Worm (Caenorhabditis elegans) whole organism, L4 larva: Measurements from ENCODE around the gene Y43F8B.19.

ENCODE experiments used
- D1046.2 ChIP-seq: fragments of 200-800 bp; sonication (Bioruptor generic); IDR thresholded peaks from 2 replicates; pipeline ENCODE4 v1.3.6; 2022; ENCODE audit warnings: missing genetic modification characterization, missing compliant biosample characterization
- F10B5.3 ChIP-seq: sonication (generic microtip); optimal IDR thresholded peaks from 2 replicates; lab custom pipeline; 2016; ENCODE audit warnings: mild to moderate bottlenecking, missing genetic modification characterization, missing compliant biosample characterization
- F49E8.2 ChIP-seq: sonication (generic microtip); optimal IDR thresholded peaks from 2 replicates; lab custom pipeline; 2016; ENCODE audit warnings: missing compliant biosample characterization, mild to moderate bottlenecking, missing genetic modification characterization, borderline replicate concordance
- Y105C5A.15 ChIP-seq: fragments of 200-800 bp; sonication (Bioruptor generic); IDR thresholded peaks from 2 replicates; pipeline ENCODE4 v1.3.6; 2022; ENCODE audit warnings: missing genetic modification characterization, missing compliant biosample characterization
- Y48G9A.11 ChIP-seq: fragments of 200-800 bp; sonication (Bioruptor generic); IDR thresholded peaks from 2 replicates; pipeline ENCODE4 v1.3.6; 2022; ENCODE audit warnings: missing genetic modification reagents, missing genetic modification characterization, missing compliant biosample characterization
- Y75B8A.6 ChIP-seq: fragments of 200-800 bp; sonication (Bioruptor generic); IDR thresholded peaks from 2 replicates; pipeline ENCODE4 v1.3.6; 2022; ENCODE audit warnings: missing genetic modification reagents, missing genetic modification characterization, missing compliant biosample characterization
- ama-1 ChIP-seq: fragments of 150-350 bp; optimal IDR thresholded peaks from 2 replicates; lab custom pipeline; 2014; ENCODE audit warnings: inconsistent platforms, mixed read lengths
- cey-2 ChIP-seq: sonication (generic microtip); optimal IDR thresholded peaks from 3 replicates; lab custom pipeline; 2017; ENCODE audit warnings: missing genetic modification characterization, mild to moderate bottlenecking, missing compliant biosample characterization, antibody characterized with exemption, borderline replicate concordance; ENCODE audit not compliant: insufficient read depth
- daf-12 ChIP-seq: fragments of 150-350 bp; optimal IDR thresholded peaks from 2 replicates; lab custom pipeline; 2014; ENCODE audit warnings: missing biosample characterization, missing genetic modification reagents, missing genetic modification characterization
- daf-19 ChIP-seq: fragments of 200-800 bp; sonication (Bioruptor generic); conservative IDR thresholded peaks from 2 replicates; pipeline ENCODE4 v1.3.6; 2022; ENCODE audit warnings: missing genetic modification characterization, missing compliant biosample characterization
- daf-8 ChIP-seq: fragments of 200-800 bp; sonication (Bioruptor generic); IDR thresholded peaks from 2 replicates; pipeline ENCODE4 v1.3.6; 2022; ENCODE audit warnings: missing genetic modification characterization, missing compliant biosample characterization
- dmd-6 ChIP-seq: fragments of 200-800 bp; sonication (Bioruptor generic); IDR thresholded peaks from 2 replicates; pipeline ENCODE4 v1.3.6; 2022; ENCODE audit warnings: missing genetic modification reagents, missing genetic modification characterization, missing compliant biosample characterization
- dmd-8 ChIP-seq: fragments of 200-800 bp; sonication (Bioruptor generic); IDR thresholded peaks from 2 replicates; pipeline ENCODE4 v1.3.6; 2022; ENCODE audit warnings: missing genetic modification characterization, missing compliant biosample characterization
- dmd-9 ChIP-seq: fragments of 200-800 bp; sonication (Bioruptor generic); IDR thresholded peaks from 2 replicates; pipeline ENCODE4 v1.3.6; 2022; ENCODE audit warnings: missing genetic modification reagents, missing genetic modification characterization, missing compliant biosample characterization
- duxl-1 ChIP-seq: sonication (generic microtip); optimal IDR thresholded peaks from 2 replicates; lab custom pipeline; 2016; ENCODE audit warnings: mild to moderate bottlenecking, missing genetic modification characterization, moderate library complexity, missing compliant biosample characterization; ENCODE audit not compliant: poor library complexity
- dve-1 ChIP-seq: sonication (generic microtip); optimal IDR thresholded peaks from 2 replicates; lab custom pipeline; 2017; ENCODE audit warnings: antibody characterized with exemption, mild to moderate bottlenecking, missing genetic modification characterization, missing compliant biosample characterization; ENCODE audit not compliant: insufficient read depth
- egl-27 ChIP-seq: sonication (generic microtip); optimal IDR thresholded peaks from 3 replicates; lab custom pipeline; 2017; ENCODE audit warnings: missing biosample characterization, missing genetic modification reagents, missing genetic modification characterization
- egl-43 ChIP-seq: fragments of 200-800 bp; sonication (Bioruptor generic); IDR thresholded peaks from 2 replicates; pipeline ENCODE4 v1.3.6; 2022; ENCODE audit warnings: missing genetic modification reagents, missing genetic modification characterization, missing compliant biosample characterization
- hlh-11 ChIP-seq: fragments of 200-800 bp; sonication (Bioruptor generic); optimal IDR thresholded peaks from 2 replicates; lab custom pipeline; 2018; ENCODE audit warnings: mild to moderate bottlenecking, missing genetic modification characterization, missing compliant biosample characterization
- hlh-30 ChIP-seq: sonication (generic microtip); optimal IDR thresholded peaks from 2 replicates; lab custom pipeline; 2017; ENCODE audit warnings: antibody characterized with exemption, mild to moderate bottlenecking, missing genetic modification characterization, missing compliant biosample characterization; ENCODE audit not compliant: insufficient read depth
- hmg-1.1 ChIP-seq: fragments of 200-800 bp; sonication (Bioruptor generic); IDR thresholded peaks from 2 replicates; pipeline ENCODE4 v1.3.6; 2022; ENCODE audit warnings: missing genetic modification reagents, missing genetic modification characterization, missing compliant biosample characterization
- jun-1 ChIP-seq: fragments of 150-350 bp; optimal IDR thresholded peaks from 2 replicates; lab custom pipeline; 2014; ENCODE audit warnings: missing biosample characterization, missing genetic modification reagents, missing genetic modification characterization
- lim-7 ChIP-seq: fragments of 200-800 bp; sonication (Bioruptor generic); IDR thresholded peaks from 2 replicates; pipeline ENCODE4 v1.3.6; 2022; ENCODE audit warnings: missing genetic modification characterization, missing compliant biosample characterization
- lin-15B ChIP-seq: fragments of 150-350 bp; sonication (generic microtip); optimal IDR thresholded peaks from 3 replicates; lab custom pipeline; 2014; ENCODE audit warnings: missing biosample characterization, missing genetic modification characterization
- lin-29 ChIP-seq: fragments of 200-800 bp; sonication (Bioruptor generic); IDR thresholded peaks from 2 replicates; pipeline ENCODE4 v1.3.6; 2022; ENCODE audit warnings: missing genetic modification reagents, missing genetic modification characterization, missing compliant biosample characterization
- mdl-1 ChIP-seq, 2 experiments: fragments of 150-350 bp in 1 of 2; sonication (generic microtip) in 1 of 2; optimal IDR thresholded peaks; 2 replicates each; lab custom pipeline; 2014 to 2017; ENCODE audit warnings: missing biosample characterization in 2 of 2, missing genetic modification characterization in 2 of 2
- mdt-29 ChIP-seq: fragments of 200-800 bp; sonication (Bioruptor generic); IDR thresholded peaks from 2 replicates; pipeline ENCODE4 v1.3.6; 2022; ENCODE audit warnings: missing genetic modification reagents, missing genetic modification characterization, missing compliant biosample characterization
- mep-1 ChIP-seq: fragments of 150-350 bp; sonication (generic microtip); optimal IDR thresholded peaks from 3 replicates; lab custom pipeline; 2014; ENCODE audit warnings: missing biosample characterization, missing genetic modification characterization
- mes-2 ChIP-seq: sonication (generic microtip); optimal IDR thresholded peaks from 2 replicates; lab custom pipeline; 2016; ENCODE audit warnings: missing genotype, mild to moderate bottlenecking, missing genetic modification characterization, missing compliant biosample characterization; ENCODE audit not compliant: poor library complexity, severe bottlenecking
- nhr-102 ChIP-seq: sonication (generic microtip); optimal IDR thresholded peaks from 2 replicates; lab custom pipeline; 2016; ENCODE audit warnings: mild to moderate bottlenecking, missing genetic modification characterization, moderate library complexity, missing compliant biosample characterization
- nhr-111 ChIP-seq: fragments of 200-800 bp; sonication (Bioruptor generic); optimal IDR thresholded peaks from 2 replicates; lab custom pipeline; 2018; ENCODE audit warnings: mild to moderate bottlenecking, missing genetic modification characterization, missing compliant biosample characterization
- nhr-237 ChIP-seq: sonication (generic microtip); optimal IDR thresholded peaks from 2 replicates; lab custom pipeline; 2017; ENCODE audit warnings: missing biosample characterization, missing genetic modification characterization
- nhr-25 ChIP-seq: sonication (generic microtip); optimal IDR thresholded peaks from 2 replicates; lab custom pipeline; 2017; ENCODE audit warnings: missing genetic modification characterization, mild to moderate bottlenecking, missing compliant biosample characterization, antibody characterized with exemption, moderate library complexity, borderline replicate concordance; ENCODE audit not compliant: insufficient read depth
- nhr-48 ChIP-seq: sonication (generic microtip); optimal IDR thresholded peaks from 2 replicates; lab custom pipeline; 2016; ENCODE audit warnings: mild to moderate bottlenecking, missing genetic modification characterization, missing compliant biosample characterization
- nhr-6 ChIP-seq: fragments of 150-350 bp; optimal IDR thresholded peaks from 2 replicates; lab custom pipeline; 2014; ENCODE audit warnings: missing biosample characterization, missing genetic modification characterization
- nhr-76 ChIP-seq: fragments of 150-350 bp; optimal IDR thresholded peaks from 2 replicates; lab custom pipeline; 2014; ENCODE audit warnings: missing biosample characterization, missing genetic modification characterization
- php-3 ChIP-seq: fragments of 200-800 bp; sonication (Bioruptor generic); IDR thresholded peaks from 2 replicates; pipeline ENCODE4 v1.3.6; 2022; ENCODE audit warnings: missing genetic modification reagents, missing genetic modification characterization, missing compliant biosample characterization
- pqm-1 ChIP-seq: sonication (generic microtip); optimal IDR thresholded peaks from 2 replicates; lab custom pipeline; 2017; ENCODE audit warnings: missing biosample characterization, missing genetic modification characterization
- rbr-2 ChIP-seq: sonication (generic microtip); optimal IDR thresholded peaks from 2 replicates; lab custom pipeline; 2016; ENCODE audit warnings: missing genotype, missing genetic modification characterization, missing compliant biosample characterization
- saeg-2 ChIP-seq: fragments of 200-800 bp; sonication (Bioruptor generic); IDR thresholded peaks from 2 replicates; pipeline ENCODE4 v1.3.6; 2022; ENCODE audit warnings: missing genetic modification reagents, missing genetic modification characterization, missing compliant biosample characterization
- sdz-12 ChIP-seq: fragments of 200-800 bp; sonication (Bioruptor generic); optimal IDR thresholded peaks from 2 replicates; lab custom pipeline; 2018; ENCODE audit warnings: mild to moderate bottlenecking, missing genetic modification characterization, missing compliant biosample characterization
- skn-1 ChIP-seq: fragments of 150-350 bp; optimal IDR thresholded peaks from 2 replicates; lab custom pipeline; 2014; ENCODE audit warnings: missing biosample characterization, missing genetic modification characterization
- snpc-4 ChIP-seq: fragments of 150-350 bp; optimal IDR thresholded peaks from 2 replicates; lab custom pipeline; 2014; ENCODE audit warnings: missing biosample characterization, missing genetic modification characterization
- spr-3 ChIP-seq: fragments of 200-800 bp; sonication (Bioruptor generic); optimal IDR thresholded peaks from 2 replicates; lab custom pipeline; 2018; ENCODE audit warnings: mild to moderate bottlenecking, missing genetic modification characterization, missing compliant biosample characterization
- unc-130 ChIP-seq: sonication (generic microtip); optimal IDR thresholded peaks from 2 replicates; lab custom pipeline; 2016; ENCODE audit warnings: missing genetic modification reagents, missing genetic modification characterization, missing compliant biosample characterization
- unc-39 ChIP-seq: sonication (generic microtip); optimal IDR thresholded peaks from 2 replicates; lab custom pipeline; 2017; ENCODE audit warnings: missing biosample characterization, missing genetic modification characterization
- vab-7 ChIP-seq: fragments of 200-800 bp; sonication (Bioruptor generic); IDR thresholded peaks from 2 replicates; pipeline ENCODE4 v1.3.6; 2022; ENCODE audit warnings: missing genetic modification reagents, missing genetic modification characterization, missing compliant biosample characterization
- zfp-2 ChIP-seq: sonication (generic microtip); optimal IDR thresholded peaks from 2 replicates; lab custom pipeline; 2016; ENCODE audit warnings: mild to moderate bottlenecking, missing genetic modification characterization, missing compliant biosample characterization
- zfp-3 ChIP-seq: fragments of 200-800 bp; sonication (Bioruptor generic); conservative IDR thresholded peaks from 2 replicates; pipeline ENCODE4 v1.3.6; 2022; ENCODE audit warnings: missing genetic modification reagents, missing genetic modification characterization, missing compliant biosample characterization
- zip-2 ChIP-seq: fragments of 150-350 bp; optimal IDR thresholded peaks from 2 replicates; lab custom pipeline; 2014; ENCODE audit warnings: missing biosample characterization, missing genetic modification characterization
- ztf-7 ChIP-seq: fragments of 150-350 bp; optimal IDR thresholded peaks from 2 replicates; lab custom pipeline; 2014; ENCODE audit warnings: missing biosample characterization, missing genetic modification characterization

Y43F8B.19 gene

DNA sequence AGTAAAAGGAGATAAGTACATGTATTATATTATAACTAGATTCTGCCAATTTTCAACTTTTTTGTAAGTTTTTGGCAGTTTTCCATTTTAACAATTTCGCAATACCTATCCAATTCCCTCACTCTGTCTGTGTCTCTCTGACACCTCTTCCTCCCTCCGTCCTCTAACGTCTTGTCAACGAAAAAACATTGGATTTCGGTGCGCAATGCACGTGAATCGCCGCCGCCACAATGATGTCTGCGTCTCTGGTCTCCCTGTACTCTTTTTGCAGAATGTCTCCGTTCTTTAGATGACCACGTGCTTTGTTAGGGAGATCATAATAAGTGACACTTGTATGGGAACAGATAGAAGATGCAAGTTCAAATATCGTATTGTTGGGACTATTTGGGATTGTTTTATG lies 17.1 kb upstream of the Y43F8B.19 start (continued):
- TF ChIP-seq spr-3 (no peak), daf-8 (GFP tag; lab: Robert Waterston, UW) (no peak), vab-7 (GFP tag; lab: Robert Waterston, UW) (0 out of 2 replicates have a peak, but pooled peaks have one; percentile 5), nhr-237 (tag; lab: Kevin White, UChicago) (no peak), hmg-1.1 (GFP tag; lab: Robert Waterston, UW) (peak; percentile 86), nhr-102 (tag; lab: Kevin White, UChicago) (peak; percentile 96), daf-19 (GFP tag; lab: Robert Waterston, UW) (peak; percentile 74; the same call in 1 of the 2 replicates), D1046.2 (peak; percentile 37; the same call in 1 of the 2 replicates), duxl-1 (tag; lab: Kevin White, UChicago) (peak; percentile 73), hlh-30 (tag; lab: Kevin White, UChicago) (peak; percentile 99), Y105C5A.15 (GFP tag; lab: Robert Waterston, UW) (no peak), dmd-6 (GFP tag; lab: Robert Waterston, UW) (peak; percentile 99), zip-2 (tag; lab: Kevin White, UChicago) (peak; percentile 51), F49E8.2 (tag; lab: Kevin White, UChicago) (no peak), egl-27 (tag; lab: Kevin White, UChicago) (peak; percentile 60), unc-39 (tag; lab: Kevin White, UChicago) (peak; percentile 87), mes-2 (peak; percentile 63), lin-29 (GFP tag; lab: Robert Waterston, UW) (peak; percentile 79), skn-1 (tag; lab: Kevin White, UChicago) (no peak), nhr-48 (tag; lab: Kevin White, UChicago) (peak; percentile 99), egl-43 (GFP tag; lab: Robert Waterston, UW) (no peak), nhr-25 (tag; lab: Kevin White, UChicago) (peak; percentile 95), saeg-2 (peak; percentile 96), hlh-11 (peak; percentile 98), F10B5.3 (tag; lab: Kevin White, UChicago) (no peak), sdz-12 (no peak), zfp-2 (tag; lab: Kevin White, UChicago) (peak; percentile 20), snpc-4 (tag; lab: Kevin White, UChicago) (no peak), nhr-76 (no peak), dmd-9 (GFP tag; lab: Robert Waterston, UW) (no peak), jun-1 (tag; lab: Kevin White, UChicago) (peak; percentile 37), nhr-111 (no peak), pqm-1 (tag; lab: Kevin White, UChicago) (no peak), cey-2 (tag; lab: Kevin White, UChicago) (peak; percentile 93), dve-1 (tag; lab: Kevin White, UChicago) (peak; percentile 99), mdl-1 (tag; optimal IDR thresholded peaks at IDR 0.05; lab: Kevin White, UChicago) (peak; percentile 97 to 100), lim-7 (GFP tag; lab: Robert Waterston, UW) (no peak), rbr-2 (tag; lab: Kevin White, UChicago) (peak; percentile 85), php-3 (GFP tag; lab: Robert Waterston, UW) (peak; percentile 92), mdt-29 (GFP tag; lab: Robert Waterston, UW) (peak; percentile 84), unc-130 (GFP tag; lab: Kevin White, UChicago) (no peak), ama-1 (lab: Kevin White, UChicago) (peak; percentile 26), nhr-6 (tag; lab: Kevin White, UChicago) (peak; percentile 50), zfp-3 (no peak), lin-15B (no peak), dmd-8 (GFP tag; lab: Robert Waterston, UW) (no peak), Y75B8A.6 (GFP tag; lab: Robert Waterston, UW) (no peak), ztf-7 (tag; lab: Kevin White, UChicago) (peak; percentile 54), Y48G9A.11 (no peak), mep-1 (tag; lab: Kevin White, UChicago) (peak; percentile 94), daf-12 (no peak)
